Fruit fly (Drosophila melanogaster) whole organism, embryonic: ENCODE data around the gene CG15390.

Experiments
- Ada2b ChIP-seq: fragments of 200-800 bp; sonication (Bioruptor generic); IDR thresholded peaks from 2 replicates; pipeline ENCODE4 v1.3.6; 2022; ENCODE audit warnings: missing biosample characterization, missing genetic modification characterization
- B-H2 ChIP-seq: fragments of 200-800 bp; sonication (Bioruptor generic); optimal IDR thresholded peaks from 2 replicates; lab custom pipeline; 2018; ENCODE audit warnings: missing biosample characterization, mild to moderate bottlenecking, missing genetic modification characterization
- C15 ChIP-seq: fragments of 200-800 bp; sonication (Bioruptor generic); IDR thresholded peaks from 3 replicates; pipeline ENCODE4 v1.3.6; 2022; ENCODE audit warnings: missing biosample characterization, missing genetic modification characterization
- CG12659 ChIP-seq: fragments of 200-800 bp; sonication (Bioruptor generic); optimal IDR thresholded peaks from 3 replicates; lab custom pipeline; 2017; ENCODE audit warnings: mild to moderate bottlenecking, missing biosample characterization, missing genetic modification reagents, missing genetic modification characterization
- CG13287 ChIP-seq: fragments of 200-800 bp; sonication (Bioruptor generic); IDR thresholded peaks from 2 replicates; pipeline ENCODE4 v1.3.6; 2022; ENCODE audit warnings: missing biosample characterization, missing genetic modification characterization; ENCODE audit not compliant: partially characterized antibody
- CG15696 ChIP-seq: fragments of 200-800 bp; sonication (Bioruptor generic); optimal IDR thresholded peaks from 2 replicates; lab custom pipeline; 2019; ENCODE audit warnings: missing biosample characterization, mild to moderate bottlenecking, missing genetic modification characterization, moderate library complexity
- CG1603 ChIP-seq: fragments of 200-800 bp; sonication (Bioruptor generic); optimal IDR thresholded peaks from 2 replicates; lab custom pipeline; 2019; ENCODE audit warnings: missing biosample characterization, mild to moderate bottlenecking, missing genetic modification characterization, moderate library complexity
- CG17568 ChIP-seq: fragments of 200-800 bp; sonication (Bioruptor generic); optimal IDR thresholded peaks from 2 replicates; lab custom pipeline; 2018; ENCODE audit warnings: missing biosample characterization, mild to moderate bottlenecking, missing genetic modification characterization, moderate library complexity
- CG1832 ChIP-seq: fragments of 200-800 bp; sonication (Bioruptor generic); optimal IDR thresholded peaks from 2 replicates; lab custom pipeline; 2017; ENCODE audit warnings: missing biosample characterization, mild to moderate bottlenecking, missing genetic modification characterization, inconsistent platforms
- CG2712 ChIP-seq: fragments of 200-800 bp; optimal IDR thresholded peaks from 3 replicates; lab custom pipeline; 2019; ENCODE audit warnings: missing biosample characterization, mild to moderate bottlenecking, missing genetic modification characterization, moderate library complexity
- CG30403 ChIP-seq: fragments of 200-800 bp; sonication (Bioruptor generic); optimal IDR thresholded peaks from 3 replicates; lab custom pipeline; 2016; ENCODE audit warnings: missing biosample characterization, missing genetic modification characterization
- CG31441 ChIP-seq: fragments of 200-800 bp; sonication (Bioruptor generic); IDR thresholded peaks from 2 replicates; pipeline ENCODE4 v1.3.6; 2022; ENCODE audit warnings: missing biosample characterization, missing genetic modification characterization
- CG3838 ChIP-seq: fragments of 200-800 bp; sonication (Bioruptor generic); optimal IDR thresholded peaks from 3 replicates; lab custom pipeline; 2016; ENCODE audit warnings: missing biosample characterization, missing genetic modification characterization
- CG7556 ChIP-seq: fragments of 200-800 bp; sonication (Bioruptor generic); optimal IDR thresholded peaks from 2 replicates; lab custom pipeline; 2017; ENCODE audit warnings: missing biosample characterization, mild to moderate bottlenecking, missing genetic modification characterization
- CG8281 ChIP-seq: fragments of 200-800 bp; sonication (Bioruptor generic); optimal IDR thresholded peaks from 2 replicates; lab custom pipeline; 2018; ENCODE audit warnings: missing biosample characterization, mild to moderate bottlenecking, missing genetic modification characterization, moderate library complexity
- CG8290 ChIP-seq, 3 experiments: fragments of 200-800 bp; sonication (Bioruptor generic); optimal IDR thresholded peaks; 2 replicates each; lab custom pipeline; 2016 to 2019; ENCODE audit warnings: missing biosample characterization in 3 of 3, missing genetic modification characterization in 3 of 3, mild to moderate bottlenecking in 2 of 3, moderate library complexity in 1 of 3
- CG9797 ChIP-seq: fragments of 200-800 bp; sonication (Bioruptor generic); optimal IDR thresholded peaks from 3 replicates; lab custom pipeline; 2018; ENCODE audit warnings: missing biosample characterization, mild to moderate bottlenecking, missing genetic modification characterization
- CG9876 ChIP-seq: fragments of 200-800 bp; sonication (Bioruptor generic); optimal IDR thresholded peaks from 2 replicates; lab custom pipeline; 2016; ENCODE audit warnings: missing biosample characterization, missing genetic modification characterization
- CoRest ChIP-seq: fragments of 200-800 bp; sonication (Bioruptor generic); optimal IDR thresholded peaks from 3 replicates; lab custom pipeline; 2018; ENCODE audit warnings: missing biosample characterization, mild to moderate bottlenecking, missing genetic modification characterization, moderate library complexity
- D19B ChIP-seq: fragments of 200-800 bp; sonication (Bioruptor generic); optimal IDR thresholded peaks from 2 replicates; lab custom pipeline; 2017; ENCODE audit warnings: missing biosample characterization, mild to moderate bottlenecking, missing genetic modification characterization
- Dbx ChIP-seq: fragments of 200-800 bp; sonication (Bioruptor generic); IDR thresholded peaks from 3 replicates; pipeline ENCODE4 v1.3.6; 2022; ENCODE audit warnings: missing biosample characterization, missing genetic modification characterization
- E2f2 ChIP-seq: fragments of 200-800 bp; sonication (Bioruptor generic); IDR thresholded peaks from 2 replicates; pipeline ENCODE4 v1.3.6; 2022; ENCODE audit warnings: missing biosample characterization, missing genetic modification characterization
- Fer3 ChIP-seq: fragments of 200-800 bp; sonication (Bioruptor generic); optimal IDR thresholded peaks from 2 replicates; lab custom pipeline; 2018; ENCODE audit warnings: missing biosample characterization, mild to moderate bottlenecking, missing genetic modification characterization, moderate library complexity
- H15 ChIP-seq: fragments of 200-800 bp; sonication (Bioruptor generic); IDR thresholded peaks from 3 replicates; pipeline ENCODE4 v1.3.6; 2022; ENCODE audit warnings: missing biosample characterization, missing genetic modification characterization
- Hr51 ChIP-seq, 2 experiments: fragments of 200-800 bp; sonication (Bioruptor generic); optimal IDR thresholded peaks; 2 replicates in 1 of 2; 3 replicates in 1 of 2; lab custom pipeline; 2016 to 2018; ENCODE audit warnings: missing biosample characterization in 2 of 2, missing genetic modification characterization in 2 of 2, mild to moderate bottlenecking in 1 of 2, moderate library complexity in 1 of 2
- MBD-R2 ChIP-seq: fragments of 200-800 bp; sonication (Bioruptor generic); IDR thresholded peaks from 2 replicates; pipeline ENCODE4 v1.3.6; 2022; ENCODE audit warnings: missing biosample characterization, missing genetic modification characterization
- Mad ChIP-seq: fragments of 200-800 bp; sonication (Bioruptor generic); optimal IDR thresholded peaks from 2 replicates; lab custom pipeline; 2016; ENCODE audit warnings: missing biosample characterization, missing genetic modification characterization
- Med ChIP-seq: fragments of 200-800 bp; sonication (Bioruptor generic); peaks from one replicate; lab custom pipeline; 2016; ENCODE audit warnings: missing biosample characterization, missing genetic modification characterization, mild to moderate bottlenecking, inconsistent platforms, moderate library complexity
- Meics ChIP-seq: fragments of 200-800 bp; sonication (Bioruptor generic); optimal IDR thresholded peaks from 2 replicates; lab custom pipeline; 2017; ENCODE audit warnings: missing biosample characterization, mild to moderate bottlenecking, missing genetic modification characterization
- Nf-YC ChIP-seq: fragments of 200-800 bp; optimal IDR thresholded peaks from 3 replicates; lab custom pipeline; 2019; ENCODE audit warnings: missing biosample characterization, mild to moderate bottlenecking, missing genetic modification characterization, moderate library complexity
- Oli ChIP-seq: fragments of 200-800 bp; sonication (Bioruptor generic); optimal IDR thresholded peaks from 2 replicates; lab custom pipeline; 2018; ENCODE audit warnings: missing biosample characterization, mild to moderate bottlenecking, missing genetic modification characterization, moderate library complexity
- Ptx1 ChIP-seq: fragments of 200-800 bp; sonication (Bioruptor generic); IDR thresholded peaks from 2 replicates; pipeline ENCODE4 v1.3.6; 2022; ENCODE audit warnings: missing biosample characterization, missing genetic modification characterization
- Ssrp ChIP-seq: fragments of 200-800 bp; sonication (Bioruptor generic); optimal IDR thresholded peaks from 2 replicates; lab custom pipeline; 2018; ENCODE audit warnings: missing biosample characterization, mild to moderate bottlenecking, missing genetic modification characterization, moderate library complexity
- YL-1 ChIP-seq: fragments of 200-800 bp; sonication (Bioruptor generic); optimal IDR thresholded peaks from 3 replicates; lab custom pipeline; 2017; ENCODE audit warnings: missing biosample characterization, mild to moderate bottlenecking, missing genetic modification characterization
- ap ChIP-seq: fragments of 200-800 bp; sonication (Bioruptor generic); IDR thresholded peaks from 2 replicates; pipeline ENCODE4 v1.3.6; 2022; ENCODE audit warnings: missing biosample characterization, missing genetic modification characterization
- dan ChIP-seq: fragments of 200-800 bp; sonication (Bioruptor generic); IDR thresholded peaks from 2 replicates; pipeline ENCODE4 v1.3.6; 2022; ENCODE audit warnings: missing biosample characterization, missing genetic modification characterization
- dmrt11E ChIP-seq: fragments of 200-800 bp; sonication (Bioruptor generic); optimal IDR thresholded peaks from 3 replicates; lab custom pipeline; 2018; ENCODE audit warnings: missing biosample characterization, mild to moderate bottlenecking, missing genetic modification characterization, moderate library complexity
- dpn ChIP-seq, 2 experiments: fragments of 200-800 bp; sonication (Bioruptor generic); optimal IDR thresholded peaks; 3 replicates each; lab custom pipeline; 2016; ENCODE audit warnings: missing biosample characterization in 2 of 2, missing genetic modification characterization in 2 of 2
- gfzf ChIP-seq: fragments of 200-800 bp; sonication (Bioruptor generic); optimal IDR thresholded peaks from 2 replicates; lab custom pipeline; 2016; ENCODE audit warnings: missing biosample characterization, mild to moderate bottlenecking, missing genetic modification characterization, moderate library complexity
- jing ChIP-seq: fragments of 200-800 bp; sonication (Bioruptor generic); optimal IDR thresholded peaks from 2 replicates; lab custom pipeline; 2018; ENCODE audit warnings: missing biosample characterization, mild to moderate bottlenecking, missing genetic modification characterization
- lmd ChIP-seq: fragments of 200-800 bp; sonication (Bioruptor generic); IDR thresholded peaks from 2 replicates; pipeline ENCODE4 v1.3.6; 2022; ENCODE audit warnings: missing biosample characterization, missing genetic modification characterization
- pan ChIP-seq, 4 experiments: fragments of >200 bp in 3 of 4; fragments of 200-800 bp in 1 of 4; sonication (Bioruptor generic) in 1 of 4; optimal IDR thresholded peaks in 3 of 4; IDR thresholded peaks in 1 of 4; 2 replicates each; pipeline versions ENCODE4 v1.3.6 to Lab custom; 2017 to 2022; ENCODE audit warnings: missing biosample characterization in 2 of 4, missing genetic modification characterization in 2 of 4, mixed read lengths in 1 of 4
- phol ChIP-seq: fragments of 200-800 bp; sonication (Bioruptor generic); optimal IDR thresholded peaks from 3 replicates; lab custom pipeline; 2018; ENCODE audit warnings: missing biosample characterization, mild to moderate bottlenecking, missing genetic modification characterization, moderate library complexity
- sens ChIP-seq: fragments of 200-800 bp; sonication (Bioruptor generic); peaks from one replicate; lab custom pipeline; 2016; ENCODE audit warnings: missing biosample characterization, missing genetic modification characterization
- slbo ChIP-seq: fragments of 200-800 bp; sonication (Bioruptor generic); IDR thresholded peaks from 2 replicates; pipeline ENCODE4 v1.3.6; 2022; ENCODE audit warnings: missing biosample characterization, missing genetic modification characterization
- sob ChIP-seq: fragments of 200-800 bp; sonication (Bioruptor generic); IDR thresholded peaks from 2 replicates; pipeline ENCODE4 v1.3.6; 2022; ENCODE audit warnings: missing biosample characterization, missing genetic modification characterization
- ssp ChIP-seq: fragments of 200-800 bp; sonication (Bioruptor generic); IDR thresholded peaks from 2 replicates; pipeline ENCODE4 v1.3.6; 2022; ENCODE audit warnings: missing biosample characterization, missing genetic modification characterization
- tup ChIP-seq: fragments of 200-800 bp; sonication (Bioruptor generic); optimal IDR thresholded peaks from 2 replicates; lab custom pipeline; 2016; ENCODE audit warnings: missing biosample characterization, mild to moderate bottlenecking, missing genetic modification characterization, moderate library complexity
- unpg ChIP-seq: fragments of 200-800 bp; sonication (Bioruptor generic); optimal IDR thresholded peaks from 3 replicates; lab custom pipeline; 2018; ENCODE audit warnings: missing biosample characterization, mild to moderate bottlenecking, missing genetic modification characterization, moderate library complexity

CG15390 gene

dm6 chr2L:2420490-2420889 lies 46.0 kb downstream of the CG15390 start, which contains the start of gene CG9886 (continued):
- TF ChIP-seq slbo (GFP tag; lab: Robert Waterston, UW), result peak; percentile 68
- TF ChIP-seq B-H2 (GFP tag; lab: Kevin White, UChicago), result peak; percentile 49
- peak; percentile 23 for TF ChIP-seq CG8290 (GFP tag; optimal IDR thresholded peaks at IDR 0.05; lab: Kevin White, UChicago)
- TF ChIP-seq CG8290 (tag; optimal IDR thresholded peaks at IDR 0.05; lab: Kevin White, UChicago), result no peak
- TF ChIP-seq CG15696 (tag; lab: Kevin White, UChicago), result peak; percentile 78
- TF ChIP-seq Ada2b (GFP tag; lab: Robert Waterston, UW), result peak; percentile 40
- TF ChIP-seq CG9797 (GFP tag; lab: Kevin White, UChicago), result peak; percentile 39
- TF ChIP-seq H15 (GFP tag; lab: Robert Waterston, UW), result peak; percentile 28; the same call in 1 of the 3 replicates
- TF ChIP-seq Ssrp (tag; lab: Kevin White, UChicago), result peak; percentile 67
- TF ChIP-seq CoRest (tag; lab: Kevin White, UChicago), result peak; percentile 82
- peak; percentile 3 to 78 for TF ChIP-seq Hr51 (GFP tag; optimal IDR thresholded peaks at IDR 0.05; lab: Kevin White, UChicago)
- TF ChIP-seq CG12659 (GFP tag; lab: Kevin White, UChicago), result peak; percentile 49
- TF ChIP-seq Ptx1 (GFP tag; lab: Robert Waterston, UW), result peak; percentile 56
- peak; percentile 57 for TF ChIP-seq CG7556 (GFP tag; lab: Kevin White, UChicago)
- TF ChIP-seq Med (GFP tag; lab: Kevin White, UChicago), result peak; percentile 72
- TF ChIP-seq CG2712, result peak; percentile 85
- TF ChIP-seq CG9876, result no peak
- peak; percentile 77 for TF ChIP-seq CG30403
- no peak for TF ChIP-seq CG8281
- peak; percentile 78 for TF ChIP-seq E2f2 (GFP tag; lab: Robert Waterston, UW)
- peak; percentile 60 for TF ChIP-seq Nf-YC (tag; lab: Kevin White, UChicago)
- TF ChIP-seq MBD-R2 (GFP tag; lab: Robert Waterston, UW), result peak; percentile 56; the same call in 1 of the 2 replicates
- TF ChIP-seq CG3838 (GFP tag; lab: Kevin White, UChicago), result no peak
- 0 out of 3 replicates have a peak, but pooled peaks have one; percentile 34 for TF ChIP-seq Dbx
- no peak for TF ChIP-seq C15
- peak; percentile 50 for TF ChIP-seq Fer3 (tag; lab: Kevin White, UChicago)
- TF ChIP-seq Meics, result peak; percentile 68
- TF ChIP-seq dpn (GFP tag; optimal IDR thresholded peaks at IDR 0.05; lab: Kevin White, UChicago), result peak; percentile 24 to 50
- peak; percentile 83 for TF ChIP-seq phol (tag; lab: Kevin White, UChicago)
- peak; percentile 84 for TF ChIP-seq CG31441 (GFP tag; lab: Robert Waterston, UW)
- peak; percentile 8 for TF ChIP-seq D19B (GFP tag; lab: Kevin White, UChicago)
- peak; percentile 80 for TF ChIP-seq dmrt11E (tag; lab: Kevin White, UChicago)
- no peak for TF ChIP-seq dan
- TF ChIP-seq unpg (GFP tag; lab: Kevin White, UChicago), result peak; percentile 87
- peak; percentile 30 for TF ChIP-seq YL-1 (GFP tag; lab: Kevin White, UChicago)
- TF ChIP-seq CG17568 (GFP tag; lab: Kevin White, UChicago), result no peak
- TF ChIP-seq CG1832 (GFP tag; lab: Kevin White, UChicago), result no peak
- peak; percentile 53; the same call in 1 of the 2 replicates for TF ChIP-seq CG13287 (GFP tag; lab: Robert Waterston, UW)
- 0 out of 2 replicates have a peak, but pooled peaks have one; percentile 22 for TF ChIP-seq ap (GFP tag; lab: Robert Waterston, UW)
- peak; percentile 62 for TF ChIP-seq Oli (tag; lab: Kevin White, UChicago)
- peak; percentile 49 for TF ChIP-seq sob
- peak; percentile 45 for TF ChIP-seq ssp (GFP tag; lab: Robert Waterston, UW)
- peak; percentile 21 for TF ChIP-seq jing (GFP tag; lab: Kevin White, UChicago)
- peak; percentile 86 for TF ChIP-seq sens (GFP tag; lab: Kevin White, UChicago)
- peak; percentile 50 for TF ChIP-seq Mad (GFP tag; lab: Kevin White, UChicago)
- TF ChIP-seq tup (GFP tag; lab: Kevin White, UChicago), result peak; percentile 15
- peak; percentile 60 for TF ChIP-seq gfzf (GFP tag; lab: Kevin White, UChicago)
- TF ChIP-seq lmd, result peak; percentile 32; the same call in 1 of the 2 replicates
- no peak for TF ChIP-seq pan (optimal IDR thresholded peaks at IDR 0.05; lab: Kevin White, UChicago)
- peak in 1 of 2 experiments; percentile 78 for TF ChIP-seq pan (GFP tag; optimal IDR thresholded peaks at IDR 0.05 in 1 of 2, IDR thresholded peaks at IDR 0.05 in 1 of 2)
- TF ChIP-seq CG1603 (tag; lab: Kevin White, UChicago), result peak; percentile 38
